Worm (Caenorhabditis elegans): ENCODE data around the gene C46E10.1.

DNA sequence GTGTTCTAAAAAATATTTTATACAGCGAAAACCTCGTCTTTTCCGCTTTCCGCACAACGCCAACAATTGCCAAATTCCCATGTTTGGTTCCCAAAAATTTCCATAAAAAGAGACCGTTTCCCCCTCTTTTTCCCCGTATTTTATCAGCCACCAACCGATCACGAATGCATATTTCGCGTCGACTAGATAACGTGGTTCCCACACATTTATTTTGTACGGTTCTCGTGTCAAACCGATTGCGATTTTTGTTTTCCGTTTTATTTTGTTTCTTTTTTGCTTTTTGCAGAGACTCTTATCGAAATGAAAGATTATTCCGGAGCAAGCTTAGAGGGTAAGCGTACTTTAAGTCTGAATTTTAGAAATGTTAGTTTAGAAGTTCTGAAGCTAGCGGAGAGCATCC, 3.0 kb upstream of the C46E10.1 start, which contains the start of gene C46E10.3:
- TF ChIP-seq flt-1 (GFP tag; IDR thresholded peaks at IDR 0.05) = no peak
- no peak for TF ChIP-seq med-1 (GFP tag; optimal IDR thresholded peaks at IDR 0.05; ENCODE audit: insufficient read depth)
- no peak for TF ChIP-seq klf-2 (GFP tag; conservative IDR thresholded peaks at IDR 0.05)
- no peak for TF ChIP-seq tab-1 (GFP tag; IDR thresholded peaks at IDR 0.05)
- no peak for TF ChIP-seq ztf-23 (GFP tag; IDR thresholded peaks at IDR 0.05)
- no peak for TF ChIP-seq ref-1 (GFP tag; conservative IDR thresholded peaks at IDR 0.05)
- no peak for TF ChIP-seq cog-1 (tag; optimal IDR thresholded peaks at IDR 0.05)
